Fruit fly (Drosophila melanogaster): ENCODE measurements around the gene CG12684.
A peak's percentile ranks its signal among the peaks of the same experiment; 100 is the strongest.

The CG12684 gene

dm6 chrX:4529909-4530308 is 41.8 kb downstream of the CG12684 start, which contains the start of gene CG3556 (continued):
- TF ChIP-seq CG8290 (GFP tag; optimal IDR thresholded peaks at IDR 0.05) = peak; percentile 57
- TF ChIP-seq CG8290 (tag; optimal IDR thresholded peaks at IDR 0.05) = peak in 1 of 2 experiments; percentile 61
- TF ChIP-seq Fer3 (tag; optimal IDR thresholded peaks at IDR 0.05) = no peak
- TF ChIP-seq CG3838 (GFP tag; optimal IDR thresholded peaks at IDR 0.05) = no peak
- no peak for TF ChIP-seq CG15479 (GFP tag; optimal IDR thresholded peaks at IDR 0.05)
- no peak for TF ChIP-seq CG33557 (GFP tag; optimal IDR thresholded peaks at IDR 0.05)
- no peak for TF ChIP-seq CG15269 (tag; optimal IDR thresholded peaks at IDR 0.05)
- peak; percentile 74 for TF ChIP-seq bbx (GFP tag; IDR thresholded peaks at IDR 0.05; ENCODE audit: partially characterized antibody)
- TF ChIP-seq Awh (GFP tag; IDR thresholded peaks at IDR 0.05) = 0 out of 2 replicates have a peak, but pooled peaks have one; percentile 17
- peak; percentile 34 for TF ChIP-seq btn (GFP tag; optimal IDR thresholded peaks at IDR 0.05)
- no peak for TF ChIP-seq prd (optimal IDR thresholded peaks at IDR 0.05)
- TF ChIP-seq prd (GFP tag; IDR thresholded peaks at IDR 0.05) = peak; percentile 46; the same call in 2 of the 3 replicates
- TF ChIP-seq jigr1 (GFP tag; IDR thresholded peaks at IDR 0.05) = no peak
- TF ChIP-seq row (GFP tag; IDR thresholded peaks at IDR 0.05) = peak; percentile 37; the same call in 2 of the 3 replicates
- TF ChIP-seq Asciz (GFP tag; optimal IDR thresholded peaks at IDR 0.05) = no peak
- no peak for TF ChIP-seq CG31441 (GFP tag; IDR thresholded peaks at IDR 0.05)
- no peak for TF ChIP-seq trh (GFP tag; optimal IDR thresholded peaks at IDR 0.05)
- TF ChIP-seq fru (optimal IDR thresholded peaks at IDR 0.05) = no peak
- TF ChIP-seq CkIIα-i1 (GFP tag; IDR thresholded peaks at IDR 0.05) = no peak
- TF ChIP-seq sr (GFP tag; IDR thresholded peaks at IDR 0.05) = peak; percentile 30; the same call in 1 of the 3 replicates
- TF ChIP-seq CG18011 (GFP tag; optimal IDR thresholded peaks at IDR 0.05) = no peak
- no peak for TF ChIP-seq CG10431 (GFP tag; optimal IDR thresholded peaks at IDR 0.05)
- peak; percentile 52 for TF ChIP-seq ssp (GFP tag; IDR thresholded peaks at IDR 0.05)
- peak; percentile 49 for TF ChIP-seq CG15601 (tag; optimal IDR thresholded peaks at IDR 0.05)
- TF ChIP-seq CG1529 (GFP tag; optimal IDR thresholded peaks at IDR 0.05) = no peak
- TF ChIP-seq cato (GFP tag; optimal IDR thresholded peaks at IDR 0.05; ENCODE audit: borderline replicate concordance) = peak; percentile 18
- TF ChIP-seq ewg (GFP tag; optimal IDR thresholded peaks at IDR 0.05) = peak; percentile 51
- 0 out of 4 replicates have a peak, but pooled peaks have one; percentile 31 for TF ChIP-seq chinmo (GFP tag; IDR thresholded peaks at IDR 0.05; ENCODE audit: partially characterized antibody)
- peak; percentile 74 for TF ChIP-seq zfh1 (GFP tag; IDR thresholded peaks at IDR 0.05)
- TF ChIP-seq Optix (GFP tag; IDR thresholded peaks at IDR 0.05) = 0 out of 3 replicates have a peak, but pooled peaks have one; percentile 40
- peak; percentile 68 for TF ChIP-seq tna (GFP tag; IDR thresholded peaks at IDR 0.05; ENCODE audit: partially characterized antibody)
- no peak for TF ChIP-seq da (GFP tag; optimal IDR thresholded peaks at IDR 0.05)
- TF ChIP-seq Six4 (GFP tag; optimal IDR thresholded peaks at IDR 0.05) = no peak
- TF ChIP-seq grau (tag; optimal IDR thresholded peaks at IDR 0.05) = no peak
- TF ChIP-seq cwo (GFP tag; optimal IDR thresholded peaks at IDR 0.05) = no peak
- TF ChIP-seq gcm (GFP tag; optimal IDR thresholded peaks at IDR 0.05) = no peak
- TF ChIP-seq Neu2 (GFP tag; optimal IDR thresholded peaks at IDR 0.05; ENCODE audit: borderline replicate concordance) = no peak
- no peak for TF ChIP-seq CG10543 (GFP tag; optimal IDR thresholded peaks at IDR 0.05)
- TF ChIP-seq CG10462 (GFP tag; optimal IDR thresholded peaks at IDR 0.05) = no peak
- peak; percentile 15 for TF ChIP-seq az2 (GFP tag; optimal IDR thresholded peaks at IDR 0.05)
- TF ChIP-seq CG13624 (GFP tag; optimal IDR thresholded peaks at IDR 0.05) = peak; percentile 55
- no peak for TF ChIP-seq CG2202 (tag; optimal IDR thresholded peaks at IDR 0.05)
- TF ChIP-seq CG10267 (tag; optimal IDR thresholded peaks at IDR 0.05) = peak; percentile 50
- TF ChIP-seq sob (GFP tag; IDR thresholded peaks at IDR 0.05) = peak; percentile 75
- no peak for TF ChIP-seq CG17829 (tag; optimal IDR thresholded peaks at IDR 0.05)
- no peak for TF ChIP-seq CG3995 (GFP tag; optimal IDR thresholded peaks at IDR 0.05)
- TF ChIP-seq CG18619 (GFP tag; optimal IDR thresholded peaks at IDR 0.05) = peak; percentile 14
- TF ChIP-seq en (GFP tag; optimal IDR thresholded peaks at IDR 0.05) = no peak
- peak; percentile 3 for TF ChIP-seq slp2 (GFP tag; optimal IDR thresholded peaks at IDR 0.05)
- no peak for TF ChIP-seq CG12769 (tag; optimal IDR thresholded peaks at IDR 0.05)
- TF ChIP-seq pho (GFP tag; optimal IDR thresholded peaks at IDR 0.05) = peak; percentile 46
- TF ChIP-seq CG9932 (GFP tag; IDR thresholded peaks at IDR 0.05) = peak; percentile 61; the same call in 1 of the 2 replicates

Data from whole organism, embryonic.